Worm (Caenorhabditis elegans) whole organism, early embryonic: Measurements from ENCODE around the gene Y73B6BL.27.

ENCODE experiments used
- aly-1 ChIP-seq: sonication (generic microtip); optimal IDR thresholded peaks from 2 replicates; lab custom pipeline; 2016; ENCODE audit warnings: missing genetic modification characterization, missing compliant biosample characterization
- ama-1 ChIP-seq: fragments of 150-350 bp; optimal IDR thresholded peaks from 2 replicates; lab custom pipeline; 2014
- ceh-36 ChIP-seq: sonication (generic microtip); optimal IDR thresholded peaks from 2 replicates; lab custom pipeline; 2016; ENCODE audit warnings: missing genetic modification characterization, inconsistent platforms, missing compliant biosample characterization
- flt-1 ChIP-seq: fragments of 200-800 bp; sonication (Bioruptor generic); IDR thresholded peaks from 2 replicates; pipeline ENCODE4 v1.3.6; 2022; ENCODE audit warnings: missing genetic modification characterization, missing compliant biosample characterization
- hmbx-1 ChIP-seq: sonication (generic microtip); optimal IDR thresholded peaks from 2 replicates; lab custom pipeline; 2016; ENCODE audit warnings: mild to moderate bottlenecking, missing genetic modification characterization, missing compliant biosample characterization
- hmg-4 ChIP-seq: fragments of 200-800 bp; sonication (Bioruptor generic); optimal IDR thresholded peaks from 2 replicates; lab custom pipeline; 2018; ENCODE audit warnings: mild to moderate bottlenecking, missing genetic modification characterization, missing compliant biosample characterization
- hnd-1 ChIP-seq: sonication (generic microtip); optimal IDR thresholded peaks from 2 replicates; lab custom pipeline; 2016; ENCODE audit warnings: missing genetic modification characterization, missing compliant biosample characterization
- tbx-11 ChIP-seq: fragments of 200-800 bp; sonication (Bioruptor generic); IDR thresholded peaks from 2 replicates; pipeline ENCODE4 v1.3.6; 2022; ENCODE audit warnings: missing genetic modification characterization, missing compliant biosample characterization
- tbx-37 ChIP-seq: fragments of 200-800 bp; sonication (Bioruptor generic); conservative IDR thresholded peaks from 2 replicates; pipeline ENCODE4 v1.3.6; 2022; ENCODE audit warnings: missing genetic modification reagents, missing genetic modification characterization, missing compliant biosample characterization

ce11 chrIV:6496103-6496502 lies 23.1 kb upstream of the Y73B6BL.27 start:
- TF ChIP-seq flt-1 (GFP tag; lab: Robert Waterston, UW) (no peak), aly-1 (no peak), ama-1 (lab: Kevin White, UChicago) (no peak), hnd-1 (no peak), tbx-37 (GFP tag; lab: Robert Waterston, UW) (no peak), hmbx-1 (tag; lab: Kevin White, UChicago) (no peak), ceh-36 (tag; lab: Kevin White, UChicago) (no peak), hmg-4 (GFP tag; lab: Kevin White, UChicago) (no peak), tbx-11 (GFP tag; lab: Robert Waterston, UW) (no peak)
